Worm (Caenorhabditis elegans): ENCODE data around the gene C35A5.3.

- no peak for TF ChIP-seq nhr-237 (tag; optimal IDR thresholded peaks at IDR 0.05)
- no peak for TF ChIP-seq ztf-11 (tag; optimal IDR thresholded peaks at IDR 0.05)
- TF ChIP-seq pqm-1 (tag; optimal IDR thresholded peaks at IDR 0.05): no peak
- TF ChIP-seq nhr-28 (tag; optimal IDR thresholded peaks at IDR 0.05): no peak
- TF ChIP-seq ztf-4 (tag; optimal IDR thresholded peaks at IDR 0.05): no peak
- no peak for TF ChIP-seq nhr-67 (tag; optimal IDR thresholded peaks at IDR 0.05)
- TF ChIP-seq snpc-4 (tag; optimal IDR thresholded peaks at IDR 0.05): no peak
- no peak for TF ChIP-seq zag-1 (tag; optimal IDR thresholded peaks at IDR 0.05)
- no peak for TF ChIP-seq nfya-1 (tag; optimal IDR thresholded peaks at IDR 0.05; ENCODE audit: insufficient read depth)
Observed at ce11 chrV:10503011-10503410, 1.8 kb upstream of the C35A5.3 start, which contains the start of gene C35A5.11.

Measured in whole organism, L3 larva.